Worm (Caenorhabditis elegans): ENCODE data around the gene haf-8.
A peak's percentile ranks its signal among the peaks of the same experiment; 100 is the strongest.

haf-8 gene

DNA sequence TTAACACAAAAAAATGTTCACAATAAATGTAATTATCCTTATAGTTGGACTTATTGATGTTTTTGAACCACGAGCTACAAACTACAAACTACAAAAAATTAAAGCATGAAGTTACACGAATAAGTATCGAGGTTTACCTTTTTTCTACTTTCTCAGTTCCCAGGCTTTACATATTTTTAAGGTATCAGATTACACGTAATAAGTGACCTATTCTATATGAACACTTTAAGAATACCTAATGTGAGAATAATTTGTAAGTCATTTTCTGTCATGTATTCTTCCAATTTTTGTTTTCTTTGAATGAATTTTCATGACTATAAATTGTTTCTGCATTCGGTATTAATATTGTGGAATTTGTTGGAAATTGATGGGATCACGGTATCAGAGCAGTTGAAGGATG lies 15.8 kb upstream of the haf-8 start, which contains the start of gene lgc-8:
TSS of gene lgc-8 (plus strand) at position 301 of the 400 bp plus-strand sequence.
- no peak for TF ChIP-seq F49E8.2 (tag; optimal IDR thresholded peaks at IDR 0.05; ENCODE audit: borderline replicate concordance)

DNA sequence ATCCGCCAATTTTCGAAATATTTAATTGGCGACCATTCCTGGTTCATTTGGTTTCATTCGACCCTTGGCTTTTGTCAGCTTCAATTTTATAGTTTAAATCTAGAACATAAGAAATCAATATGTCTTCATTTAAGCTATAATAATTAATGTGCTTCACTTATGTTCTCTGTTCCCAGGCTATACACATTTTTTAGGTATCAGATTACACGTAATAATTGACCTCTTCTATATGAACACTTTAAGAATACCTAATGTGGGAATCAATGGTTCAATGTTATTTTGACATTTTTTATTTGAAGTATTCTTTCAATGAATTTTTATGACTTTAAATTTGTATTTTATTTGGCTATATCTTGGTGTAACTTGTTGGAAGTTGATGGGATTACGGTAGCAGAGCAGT lies 9.5 kb upstream of the haf-8 start, which contains the start of gene lgc-7:
TSS of gene lgc-7 (plus strand) at position 301 of the 400 bp plus-strand sequence.
- TF ChIP-seq dmd-6 (GFP tag; IDR thresholded peaks at IDR 0.05) = no peak
- TF ChIP-seq F26F4.8 (GFP tag; conservative IDR thresholded peaks at IDR 0.05) = no peak

DNA sequence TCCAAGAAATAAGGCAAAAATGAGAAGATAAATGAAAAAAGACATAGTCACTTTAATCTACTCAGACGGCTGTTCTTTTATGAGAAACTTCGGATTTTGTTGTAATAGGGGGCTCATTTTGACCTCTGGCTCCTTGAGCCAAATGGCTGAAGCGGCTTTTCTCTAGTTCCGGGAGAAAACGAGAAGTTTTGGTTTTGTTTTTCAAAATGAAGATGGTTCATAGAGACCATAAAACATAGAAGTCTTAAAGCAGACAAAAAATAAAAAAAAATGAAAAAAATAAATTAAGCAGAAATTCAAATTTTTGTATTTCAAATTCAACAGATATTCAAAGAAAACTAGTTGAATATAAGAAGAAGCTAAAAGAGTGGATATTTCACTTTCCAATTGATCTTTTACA lies 6.6 kb upstream of the haf-8 start, which contains the start of gene Y57G11C.41:
TSS of gene Y57G11C.41 (minus strand) at position 101 of the 400 bp plus-strand sequence.
- no peak for TF ChIP-seq arid-1 (GFP tag; conservative IDR thresholded peaks at IDR 0.05)
- no peak for TF ChIP-seq lin-15B (tag; optimal IDR thresholded peaks at IDR 0.05)
- no peak for TF ChIP-seq nhr-6 (tag; optimal IDR thresholded peaks at IDR 0.05)
- TF ChIP-seq snpc-1.2 (GFP tag; IDR thresholded peaks at IDR 0.05) = no peak

DNA sequence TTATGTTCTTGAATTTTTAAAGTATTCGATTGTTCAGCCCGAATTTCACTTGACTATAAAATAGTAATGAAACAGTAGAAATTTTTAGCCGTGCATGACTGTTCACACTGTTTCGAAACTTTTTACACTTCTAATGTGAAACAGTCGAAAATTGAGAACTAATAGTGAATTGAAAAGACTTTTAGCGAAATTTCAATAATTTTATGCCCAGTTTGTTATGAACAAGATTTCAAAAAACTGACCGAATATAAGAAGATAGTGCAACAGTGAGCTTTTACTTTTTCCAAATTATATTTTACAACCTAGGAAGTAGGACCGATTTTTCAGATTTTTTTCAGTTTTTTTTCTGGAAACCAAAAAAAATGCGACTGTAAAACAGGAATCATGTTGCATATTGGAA lies 5.2 kb upstream of the haf-8 start:
- TF ChIP-seq ctbp-1 (GFP tag; IDR thresholded peaks at IDR 0.05) (no peak), ceh-82 (tag; optimal IDR thresholded peaks at IDR 0.05) (no peak), snpc-1.2 (GFP tag; IDR thresholded peaks at IDR 0.05) (peak; percentile 65), hlh-11 (tag; optimal IDR thresholded peaks at IDR 0.05) (no peak)

DNA sequence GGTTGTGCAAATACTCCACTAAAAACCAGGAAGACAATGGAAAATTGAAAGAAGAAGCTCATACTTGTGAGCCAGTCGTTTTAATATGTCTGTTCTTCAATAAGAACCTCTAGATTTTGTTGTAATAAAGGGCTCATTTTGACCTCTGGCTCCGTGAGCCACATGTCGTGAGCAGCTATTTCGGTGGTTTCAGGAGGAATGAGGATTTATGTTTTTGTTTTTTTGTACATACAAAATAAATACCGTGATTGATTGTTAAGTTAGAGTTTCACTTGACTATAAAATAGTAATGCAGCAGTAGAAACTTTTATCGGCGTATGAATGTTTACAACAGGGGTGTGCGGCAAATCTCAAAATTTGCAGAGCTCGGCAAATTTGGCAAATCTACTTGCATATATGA lies 4.4 kb upstream of the haf-8 start, which contains the start of gene Y57G11C.40:
TSS of gene Y57G11C.40 (minus strand) at position 101 of the 400 bp plus-strand sequence.
- TF ChIP-seq snpc-4 (tag; optimal IDR thresholded peaks at IDR 0.05) = no peak
- TF ChIP-seq ztf-7 (tag; optimal IDR thresholded peaks at IDR 0.05) = no peak
- peak; percentile 37 for TF ChIP-seq aha-1 (tag)
- TF ChIP-seq nhr-102 (tag; optimal IDR thresholded peaks at IDR 0.05) = no peak

DNA sequence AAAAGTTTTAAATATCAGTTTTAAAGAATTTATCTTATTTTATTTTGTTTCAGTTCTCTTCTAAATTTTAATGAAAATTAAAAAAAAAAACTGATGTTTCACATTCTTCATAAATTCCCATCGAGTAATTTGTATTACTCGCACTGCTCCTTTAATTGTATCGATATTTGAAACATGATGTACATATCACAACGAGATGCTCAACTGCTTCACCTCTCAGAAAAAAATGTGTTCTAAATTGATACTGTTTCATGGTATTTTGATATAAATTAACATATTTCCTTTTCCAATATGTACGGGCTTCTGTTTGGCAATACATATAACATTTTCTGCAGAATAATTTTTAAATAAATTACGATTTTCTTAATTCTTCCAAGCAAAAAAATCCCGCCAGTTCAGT lies 12.0 kb downstream of the haf-8 start:
- TF ChIP-seq rbr-2 (tag; optimal IDR thresholded peaks at IDR 0.05) (no peak), snpc-1.2 (GFP tag; IDR thresholded peaks at IDR 0.05) (peak; percentile 45; the same call in 1 of the 2 replicates)

DNA sequence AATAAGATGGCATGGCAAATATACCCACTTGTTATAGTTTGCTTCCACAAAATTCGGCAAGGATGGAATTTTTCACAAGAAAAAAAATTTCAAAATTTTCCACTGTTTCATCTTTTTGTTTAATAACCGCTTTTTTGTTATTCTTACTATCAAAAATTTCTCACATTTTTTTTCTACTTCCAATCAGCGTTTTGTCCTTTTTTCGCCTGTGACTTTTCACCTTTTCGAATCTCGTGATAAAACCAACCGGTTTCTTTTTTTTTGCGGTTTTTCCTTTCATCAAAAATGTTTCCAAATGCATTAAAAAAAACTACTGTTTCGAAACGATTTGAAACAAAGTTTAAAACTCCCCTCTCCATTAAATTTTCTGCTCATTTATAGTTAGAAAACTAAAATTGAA lies 20.7 kb downstream of the haf-8 start:
- peak in 1 of 2 experiments; percentile 21 for TF ChIP-seq unc-62 (GFP tag; optimal IDR thresholded peaks at IDR 0.05 in 1 of 2)
- TF ChIP-seq unc-62 (tag; optimal IDR thresholded peaks at IDR 0.05) = no peak
- peak; percentile 65 for TF ChIP-seq aha-1 (tag)
- TF ChIP-seq egl-27 (tag; optimal IDR thresholded peaks at IDR 0.05) = no peak
- no peak for TF ChIP-seq hmg-1.1 (GFP tag; IDR thresholded peaks at IDR 0.05)
- no peak for TF ChIP-seq ctbp-1 (GFP tag; IDR thresholded peaks at IDR 0.05)
- 0 out of 2 replicates have a peak, but pooled peaks have one; percentile 19 for TF ChIP-seq snpc-1.2 (GFP tag; IDR thresholded peaks at IDR 0.05)
- TF ChIP-seq lin-39 (tag; optimal IDR thresholded peaks at IDR 0.05) = no peak

DNA sequence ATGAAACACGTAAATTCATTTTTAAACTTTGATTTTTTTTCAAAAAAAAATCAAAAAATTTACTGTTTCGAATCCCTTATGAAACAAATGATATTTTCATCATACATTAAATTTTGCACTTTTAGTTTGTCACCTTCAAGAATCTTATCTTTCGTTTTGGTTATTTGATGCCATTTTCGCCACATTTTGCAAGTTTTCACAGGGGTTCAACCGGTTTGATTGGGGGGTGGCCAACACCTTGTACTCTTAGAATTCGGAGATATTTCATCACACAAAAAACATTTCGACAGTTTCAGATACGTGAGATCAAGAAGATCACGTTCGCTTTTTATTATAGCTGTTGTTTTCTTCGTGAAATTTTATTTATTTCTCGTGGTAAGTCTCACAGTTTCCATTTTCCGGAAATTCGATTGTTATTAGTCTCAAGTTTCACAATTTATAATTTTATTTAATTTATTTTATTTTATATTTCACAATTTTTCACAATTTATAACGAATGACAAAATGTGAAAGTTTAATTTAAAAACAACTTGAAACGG lies 22.6 kb downstream of the haf-8 start, which contains the start of gene Y57G11C.31:
TSS of gene Y57G11C.31 (plus strand) at position 276 of the 539 bp plus-strand sequence.
- no peak for TF ChIP-seq saeg-2 (GFP tag; IDR thresholded peaks at IDR 0.05)
- TF ChIP-seq nhr-28 (tag; optimal IDR thresholded peaks at IDR 0.05) = peak; percentile 26
- TF ChIP-seq sdz-12 (GFP tag; optimal IDR thresholded peaks at IDR 0.05) = no peak
- no peak for TF ChIP-seq ceh-62 (tag; optimal IDR thresholded peaks at IDR 0.05)
- no peak for TF ChIP-seq mes-2 (tag; optimal IDR thresholded peaks at IDR 0.05; ENCODE audit: poor library complexity, severe bottlenecking)
- TF ChIP-seq nhr-42 (GFP tag; IDR thresholded peaks at IDR 0.05) = no peak
- peak; percentile 61 for TF ChIP-seq aha-1 (tag)

Data from whole organism, L4 larva.